Worm (Caenorhabditis elegans): ENCODE data around the gene athp-3.

DNA sequence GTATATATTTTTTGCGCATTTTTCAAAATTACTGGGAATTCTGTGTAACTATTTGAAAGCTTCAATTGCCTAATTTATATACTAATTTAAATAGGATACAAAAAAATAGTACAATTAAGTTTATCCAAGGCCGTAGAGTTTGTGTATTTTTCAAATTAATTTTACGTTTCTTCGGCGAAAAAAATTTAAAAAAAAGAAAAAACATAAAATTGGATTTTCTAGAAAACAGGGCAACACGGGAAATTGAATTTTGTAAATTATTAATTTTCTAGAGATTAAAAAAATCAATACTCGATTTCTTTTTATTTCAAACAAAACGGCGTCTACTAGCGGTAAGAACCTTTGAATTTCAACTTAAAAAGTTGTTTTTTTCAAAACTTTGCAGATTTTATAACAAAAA lies 5.1 kb upstream of the athp-3 start, which contains the start of gene Y116A8C.23:
- TF ChIP-seq hnd-1 (tag; optimal IDR thresholded peaks at IDR 0.05) (no peak), hmg-4 (GFP tag; optimal IDR thresholded peaks at IDR 0.05) (no peak), aly-1 (tag; optimal IDR thresholded peaks at IDR 0.05) (no peak), flt-1 (GFP tag; IDR thresholded peaks at IDR 0.05) (no peak), F13C5.2 (tag; optimal IDR thresholded peaks at IDR 0.05) (no peak), ama-1 (optimal IDR thresholded peaks at IDR 0.05) (no peak), ets-7 (tag; optimal IDR thresholded peaks at IDR 0.05) (no peak)

All from whole organism, early embryonic.